Worm (Caenorhabditis elegans): ENCODE data around the gene F47D12.7.

Gene F47D12.7

ce11 chrIII:6300297-6300696 lies 4.5 kb upstream of the F47D12.7 start:
- TF ChIP-seq ama-1 (optimal IDR thresholded peaks at IDR 0.05): peak; percentile 5
- peak; percentile 98 for TF ChIP-seq aha-1 (tag)
- no peak for TF ChIP-seq nhr-237 (tag; optimal IDR thresholded peaks at IDR 0.05)

- no peak for TF ChIP-seq tra-1 (GFP tag; IDR thresholded peaks at IDR 0.05)
- peak; percentile 18; the same call in 1 of the 2 replicates for TF ChIP-seq ceh-20 (GFP tag; IDR thresholded peaks at IDR 0.05)
- TF ChIP-seq nhr-77 (tag; optimal IDR thresholded peaks at IDR 0.05): no peak
- peak in 1 of 2 experiments; percentile 97 for TF ChIP-seq unc-62 (GFP tag; optimal IDR thresholded peaks at IDR 0.05 in 1 of 2)
- TF ChIP-seq unc-62 (tag; optimal IDR thresholded peaks at IDR 0.05): no peak
These were observed 2.3 kb upstream of the F47D12.7 start, which contains the start of gene F47D12.3 for ce11 chrIII:6298131-6298530. F47D12.3 (plus strand) TSS chrIII:6298461.

- TF ChIP-seq unc-62 (GFP tag; optimal IDR thresholded peaks at IDR 0.05 in 1 of 2): peak in 1 of 2 experiments; percentile 91
- no peak for TF ChIP-seq unc-62 (tag; optimal IDR thresholded peaks at IDR 0.05)
- peak; percentile 20 for TF ChIP-seq fkh-10 (GFP tag; optimal IDR thresholded peaks at IDR 0.05)
- no peak for TF ChIP-seq mxl-2 (GFP tag; conservative IDR thresholded peaks at IDR 0.05)
These were observed 1.8 kb upstream of the F47D12.7 start for ce11 chrIII:6297599-6297998.

ce11 chrIII:6290469-6291182 lies 5.2 kb downstream of the F47D12.7 start:
- TF ChIP-seq ZK546.5 (tag; optimal IDR thresholded peaks at IDR 0.05) (no peak), snpc-1.2 (GFP tag; IDR thresholded peaks at IDR 0.05) (no peak), Y48G9A.11 (GFP tag; IDR thresholded peaks at IDR 0.05) (no peak), dmd-8 (GFP tag; IDR thresholded peaks at IDR 0.05) (no peak), lin-15B (tag; optimal IDR thresholded peaks at IDR 0.05) (no peak), ceh-62 (tag; optimal IDR thresholded peaks at IDR 0.05) (no peak), fos-1 (tag; optimal IDR thresholded peaks at IDR 0.05) (no peak), sdz-12 (GFP tag; optimal IDR thresholded peaks at IDR 0.05) (no peak), pqm-1 (tag; optimal IDR thresholded peaks at IDR 0.05) (peak; percentile 1), nhr-28 (tag; optimal IDR thresholded peaks at IDR 0.05) (no peak), unc-130 (GFP tag; optimal IDR thresholded peaks at IDR 0.05) (no peak), dpl-1 (GFP tag; optimal IDR thresholded peaks at IDR 0.05) (no peak), php-3 (GFP tag; IDR thresholded peaks at IDR 0.05) (peak; percentile 41; the same call in 1 of the 2 replicates), ctbp-1 (GFP tag; IDR thresholded peaks at IDR 0.05) (no peak), ama-1 (optimal IDR thresholded peaks at IDR 0.05) (no peak), lin-38 (GFP tag; IDR thresholded peaks at IDR 0.05) (no peak), ceh-20 (GFP tag; IDR thresholded peaks at IDR 0.05) (peak; percentile 38; the same call in 1 of the 2 replicates), set-16 (GFP tag; IDR thresholded peaks at IDR 0.05) (no peak), mxl-3 (GFP tag; optimal IDR thresholded peaks at IDR 0.05) (no peak), F10B5.3 (tag; optimal IDR thresholded peaks at IDR 0.05) (no peak), nhr-102 (tag; optimal IDR thresholded peaks at IDR 0.05) (no peak), lsy-2 (tag; optimal IDR thresholded peaks at IDR 0.05) (no peak), nhr-77 (tag; optimal IDR thresholded peaks at IDR 0.05) (peak; percentile 5), lir-3 (tag; optimal IDR thresholded peaks at IDR 0.05) (no peak)

DNA sequence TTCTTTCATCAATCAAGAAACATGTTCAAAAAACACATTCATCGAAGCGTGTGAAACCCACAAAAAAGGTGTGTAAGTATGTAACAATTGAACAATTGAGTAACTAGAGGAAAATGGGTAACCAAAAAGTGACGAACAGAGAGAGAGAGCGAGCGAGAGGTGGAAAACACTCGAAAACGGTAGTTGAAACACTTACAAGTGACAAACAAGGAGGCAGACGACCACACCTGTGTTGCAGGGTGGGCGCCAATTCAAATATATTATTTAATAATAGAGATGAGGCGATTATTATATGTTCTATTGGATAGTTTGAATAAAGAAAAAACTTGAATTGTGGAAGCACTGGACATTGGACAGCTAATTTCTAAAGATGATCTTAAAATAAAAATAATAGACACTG lies 6.5 kb downstream of the F47D12.7 start:
- TF ChIP-seq mxl-2 (GFP tag; conservative IDR thresholded peaks at IDR 0.05) (no peak), dpl-1 (GFP tag; optimal IDR thresholded peaks at IDR 0.05) (peak; percentile 30)

- TF ChIP-seq T26A8.4 (GFP tag; IDR thresholded peaks at IDR 0.05) (no peak), skn-1 (tag; optimal IDR thresholded peaks at IDR 0.05) (no peak), egl-27 (tag; optimal IDR thresholded peaks at IDR 0.05) (no peak), ama-1 (optimal IDR thresholded peaks at IDR 0.05) (no peak), ceh-44 (GFP tag; IDR thresholded peaks at IDR 0.05) (no peak), snpc-1.2 (GFP tag; IDR thresholded peaks at IDR 0.05) (no peak), fkh-10 (GFP tag; optimal IDR thresholded peaks at IDR 0.05) (no peak), lin-39 (tag; optimal IDR thresholded peaks at IDR 0.05) (no peak), F26F4.8 (GFP tag; conservative IDR thresholded peaks at IDR 0.05) (no peak), Y105C5A.15 (GFP tag; IDR thresholded peaks at IDR 0.05) (no peak), php-3 (GFP tag; IDR thresholded peaks at IDR 0.05) (no peak), saeg-2 (GFP tag; IDR thresholded peaks at IDR 0.05) (no peak), duxl-1 (tag; optimal IDR thresholded peaks at IDR 0.05; ENCODE audit: poor library complexity) (no peak), hif-1 (tag; optimal IDR thresholded peaks at IDR 0.05) (no peak), nhr-42 (GFP tag; IDR thresholded peaks at IDR 0.05) (no peak), sdz-12 (GFP tag; optimal IDR thresholded peaks at IDR 0.05) (no peak)
These were observed 8.6 kb downstream of the F47D12.7 start, which contains the start of gene F47D12.6 for ce11 chrIII:6287195-6287594. F47D12.6 (minus strand) TSS chrIII:6287295.

All from whole organism, L4 larva.